Worm (Caenorhabditis elegans) whole organism, L1 larva: Measurements from ENCODE around the gene B0348.10.

ENCODE experiments used
- Y116A8C.19 ChIP-seq: sonication (generic microtip); optimal IDR thresholded peaks from 2 replicates; lab custom pipeline; 2016; ENCODE audit warnings: missing compliant biosample characterization, missing genetic modification characterization, borderline replicate concordance
- ceh-8 ChIP-seq: fragments of 200-800 bp; sonication (Bioruptor generic); optimal IDR thresholded peaks from 2 replicates; lab custom pipeline; 2018; ENCODE audit warnings: mild to moderate bottlenecking, missing genetic modification characterization, moderate library complexity, missing compliant biosample characterization
- ceh-82 ChIP-seq, 3 experiments: fragments of 150-350 bp in 1 of 3; sonication (generic microtip) in 2 of 3; optimal IDR thresholded peaks; 2 replicates each; lab custom pipeline; 2014 to 2017; ENCODE audit warnings: missing biosample characterization in 3 of 3, missing genetic modification characterization in 3 of 3
- ces-1 ChIP-seq: fragments of 150-350 bp; optimal IDR thresholded peaks from 2 replicates; lab custom pipeline; 2014; ENCODE audit warnings: missing biosample characterization, missing genetic modification reagents, missing genetic modification characterization
- dpl-1 ChIP-seq, 3 experiments: fragments of 150-350 bp in 2 of 3; sonication (generic microtip) in 1 of 3; optimal IDR thresholded peaks; 2 replicates each; lab custom pipeline; 2014 to 2017; ENCODE audit warnings: missing biosample characterization in 3 of 3, missing genetic modification characterization in 3 of 3, missing genetic modification reagents in 3 of 3
- dsc-1 ChIP-seq: sonication (generic microtip); optimal IDR thresholded peaks from 2 replicates; lab custom pipeline; 2016; ENCODE audit warnings: mild to moderate bottlenecking, missing genetic modification characterization, missing compliant biosample characterization
- efl-1 ChIP-seq, 4 experiments: fragments of 150-350 bp; optimal IDR thresholded peaks in 3 of 4; peaks in 1 of 4; 1 replicate in 1 of 4; 2 replicates in 3 of 4; lab custom pipeline; 2014; ENCODE audit warnings: missing biosample characterization in 2 of 4, missing genetic modification characterization in 2 of 4, missing genetic modification reagents in 2 of 4
- elt-2 ChIP-seq: sonication (generic microtip); optimal IDR thresholded peaks from 2 replicates; lab custom pipeline; 2016; ENCODE audit warnings: missing genetic modification characterization, mild to moderate bottlenecking, inconsistent platforms, missing compliant biosample characterization, missing genetic modification reagents
- fkh-10 ChIP-seq: sonication (generic microtip); optimal IDR thresholded peaks from 2 replicates; lab custom pipeline; 2017; ENCODE audit warnings: missing biosample characterization, missing genetic modification reagents, missing genetic modification characterization
- fkh-4 ChIP-seq: sonication (generic microtip); optimal IDR thresholded peaks from 2 replicates; lab custom pipeline; 2016; ENCODE audit warnings: missing compliant biosample characterization, missing genetic modification characterization, borderline replicate concordance
- hlh-17 ChIP-seq: fragments of 200-800 bp; sonication (Bioruptor generic); optimal IDR thresholded peaks from 2 replicates; lab custom pipeline; 2018; ENCODE audit warnings: missing genetic modification characterization, mild to moderate bottlenecking, missing compliant biosample characterization, moderate library complexity, borderline replicate concordance
- hpl-2 ChIP-seq: fragments of 150-350 bp; optimal IDR thresholded peaks from 2 replicates; lab custom pipeline; 2014; ENCODE audit warnings: missing biosample characterization, missing genetic modification reagents, missing genetic modification characterization
- irx-1 ChIP-seq: sonication (generic microtip); optimal IDR thresholded peaks from 2 replicates; lab custom pipeline; 2016; ENCODE audit warnings: missing genetic modification characterization, missing compliant biosample characterization
- lin-13 ChIP-seq: fragments of 150-350 bp; optimal IDR thresholded peaks from 2 replicates; lab custom pipeline; 2014; ENCODE audit warnings: missing biosample characterization, missing genetic modification reagents, missing genetic modification characterization
- lin-14 ChIP-seq: fragments of 200-800 bp; sonication (Bioruptor generic); optimal IDR thresholded peaks from 2 replicates; lab custom pipeline; 2018; ENCODE audit warnings: mild to moderate bottlenecking, missing genetic modification characterization, moderate library complexity, missing compliant biosample characterization
- lin-35 ChIP-seq, 2 experiments: fragments of 150-350 bp; optimal IDR thresholded peaks; 2 replicates each; lab custom pipeline; 2014; ENCODE audit warnings: missing biosample characterization in 2 of 2, missing genetic modification characterization in 2 of 2, missing genetic modification reagents in 2 of 2
- lir-3 ChIP-seq: sonication (generic microtip); optimal IDR thresholded peaks from 2 replicates; lab custom pipeline; 2016; ENCODE audit warnings: mild to moderate bottlenecking, missing genetic modification characterization, moderate library complexity, missing compliant biosample characterization; ENCODE audit not compliant: poor library complexity
- nhr-11 ChIP-seq: fragments of 150-350 bp; optimal IDR thresholded peaks from 2 replicates; lab custom pipeline; 2014; ENCODE audit warnings: missing biosample characterization, missing genetic modification characterization
- nhr-71 ChIP-seq: sonication (generic microtip); optimal IDR thresholded peaks from 2 replicates; lab custom pipeline; 2016; ENCODE audit warnings: mild to moderate bottlenecking, missing genetic modification characterization, moderate library complexity, missing compliant biosample characterization
- nhr-76 ChIP-seq: sonication (generic microtip); optimal IDR thresholded peaks from 2 replicates; lab custom pipeline; 2017; ENCODE audit warnings: missing biosample characterization, missing genetic modification characterization
- pag-3 ChIP-seq: sonication (generic microtip); optimal IDR thresholded peaks from 2 replicates; lab custom pipeline; 2017; ENCODE audit warnings: missing genetic modification characterization, mild to moderate bottlenecking, missing compliant biosample characterization, antibody characterized with exemption, borderline replicate concordance; ENCODE audit not compliant: insufficient read depth
- pqm-1 ChIP-seq: sonication (generic microtip); optimal IDR thresholded peaks from 3 replicates; lab custom pipeline; 2017; ENCODE audit warnings: missing biosample characterization, missing genetic modification characterization
- snpc-4 ChIP-seq: fragments of 150-350 bp; optimal IDR thresholded peaks from 2 replicates; lab custom pipeline; 2014; ENCODE audit warnings: missing biosample characterization, missing genetic modification characterization
- tlp-1 ChIP-seq: fragments of 150-350 bp; optimal IDR thresholded peaks from 2 replicates; lab custom pipeline; 2014; ENCODE audit warnings: missing biosample characterization, missing genetic modification characterization
- unc-30 ChIP-seq: sonication (generic microtip); optimal IDR thresholded peaks from 2 replicates; lab custom pipeline; 2017; ENCODE audit warnings: missing biosample characterization, missing genetic modification characterization
- unc-98 ChIP-seq: fragments of 200-800 bp; sonication (Bioruptor generic); IDR thresholded peaks from 2 replicates; pipeline ENCODE4 v1.3.6; 2022; ENCODE audit warnings: missing genetic modification characterization, missing compliant biosample characterization
- vab-15 ChIP-seq: sonication (generic microtip); optimal IDR thresholded peaks from 2 replicates; lab custom pipeline; 2017; ENCODE audit warnings: missing genotype, mild to moderate bottlenecking, missing genetic modification characterization, missing compliant biosample characterization
- zip-4 ChIP-seq: fragments of 200-800 bp; sonication (Bioruptor generic); optimal IDR thresholded peaks from 2 replicates; lab custom pipeline; 2018; ENCODE audit warnings: mild to moderate bottlenecking, missing genetic modification characterization, moderate library complexity, missing compliant biosample characterization

The B0348.10 gene

ce11 chrV:28270-28669 lies 19.7 kb upstream of the B0348.10 start:
- TF ChIP-seq efl-1 (optimal IDR thresholded peaks at IDR 0.05; lab: Kevin White, UChicago) (no peak), efl-1 (GFP tag; optimal IDR thresholded peaks at IDR 0.05 in 1 of 2; lab: Kevin White, UChicago) (peak in 1 of 2 experiments; percentile 70), hlh-17 (GFP tag; lab: Kevin White, UChicago) (no peak)

ce11 chrV:27604-28003 lies 19.1 kb upstream of the B0348.10 start:
- TF ChIP-seq efl-1 (optimal IDR thresholded peaks at IDR 0.05; lab: Kevin White, UChicago) (no peak), efl-1 (GFP tag; optimal IDR thresholded peaks at IDR 0.05 in 1 of 2; lab: Kevin White, UChicago) (peak in 1 of 2 experiments; percentile 42), nhr-11 (tag; lab: Kevin White, UChicago) (no peak)

ce11 chrV:24181-24580 lies 15.6 kb upstream of the B0348.10 start:
- no peak for TF ChIP-seq ceh-82 (tag; optimal IDR thresholded peaks at IDR 0.05; lab: Kevin White, UChicago)
- peak in 2 of 3 experiments; percentile 39 to 65 for TF ChIP-seq dpl-1 (GFP tag; optimal IDR thresholded peaks at IDR 0.05; lab: Kevin White, UChicago)
- TF ChIP-seq lin-35 (GFP tag; optimal IDR thresholded peaks at IDR 0.05; lab: Kevin White, UChicago) = peak; percentile 7 to 65
- TF ChIP-seq irx-1 = no peak
- no peak for TF ChIP-seq unc-98 (GFP tag; lab: Robert Waterston, UW)
- TF ChIP-seq tlp-1 = no peak
- no peak for TF ChIP-seq dsc-1 (tag; lab: Kevin White, UChicago)
- peak in 1 of 2 experiments; percentile 53 for TF ChIP-seq efl-1 (optimal IDR thresholded peaks at IDR 0.05; lab: Kevin White, UChicago)
- peak; percentile 61 to 93 for TF ChIP-seq efl-1 (GFP tag; optimal IDR thresholded peaks at IDR 0.05 in 1 of 2; lab: Kevin White, UChicago)
- TF ChIP-seq pag-3 (tag; lab: Kevin White, UChicago) = no peak

- TF ChIP-seq elt-2 (tag; lab: Kevin White, UChicago) = peak; percentile 56
- TF ChIP-seq efl-1 (optimal IDR thresholded peaks at IDR 0.05; lab: Kevin White, UChicago) = no peak
- peak in 1 of 2 experiments; percentile 87 for TF ChIP-seq efl-1 (GFP tag; optimal IDR thresholded peaks at IDR 0.05 in 1 of 2; lab: Kevin White, UChicago)
- TF ChIP-seq ceh-8 (GFP tag; lab: Kevin White, UChicago) = no peak
- TF ChIP-seq fkh-10 (GFP tag; lab: Kevin White, UChicago) = no peak
Observed at ce11 chrV:21848-22247, 13.3 kb upstream of the B0348.10 start.

- TF ChIP-seq lin-13 = no peak
- no peak for TF ChIP-seq pqm-1
- TF ChIP-seq snpc-4 (tag; lab: Kevin White, UChicago) = no peak
- TF ChIP-seq lir-3 = no peak
- no peak for TF ChIP-seq nhr-71 (tag; lab: Kevin White, UChicago)
- no peak for TF ChIP-seq lin-14 (GFP tag; lab: Kevin White, UChicago)
Observed at ce11 chrV:20518-20917, 12.0 kb upstream of the B0348.10 start, which contains the start of gene egl-8. Gene egl-8, plus strand, starts transcription at chrV:20818.

ce11 chrV:16067-16845 lies 7.7 kb upstream of the B0348.10 start:
- TF ChIP-seq snpc-4 (tag; lab: Kevin White, UChicago) = no peak
- no peak for TF ChIP-seq lir-3
- no peak for TF ChIP-seq efl-1 (optimal IDR thresholded peaks at IDR 0.05; lab: Kevin White, UChicago)
- peak in 1 of 2 experiments; percentile 87 for TF ChIP-seq efl-1 (GFP tag; optimal IDR thresholded peaks at IDR 0.05 in 1 of 2; lab: Kevin White, UChicago)
- TF ChIP-seq hpl-2 (GFP tag; lab: Kevin White, UChicago) = no peak
- no peak for TF ChIP-seq irx-1
- peak; percentile 19 for TF ChIP-seq elt-2 (tag; lab: Kevin White, UChicago)
- no peak for TF ChIP-seq Y116A8C.19 (tag; lab: Kevin White, UChicago)
- no peak for TF ChIP-seq pag-3 (tag; lab: Kevin White, UChicago)
- TF ChIP-seq zip-4 (GFP tag; lab: Kevin White, UChicago) = no peak
- TF ChIP-seq fkh-4 (tag; lab: Kevin White, UChicago) = no peak
- TF ChIP-seq nhr-76 (tag; lab: Kevin White, UChicago) = no peak
- no peak for TF ChIP-seq unc-30 (tag; lab: Kevin White, UChicago)
- TF ChIP-seq vab-15 = no peak
- TF ChIP-seq pqm-1 = no peak
- no peak for TF ChIP-seq ces-1
- no peak for TF ChIP-seq ceh-8 (GFP tag; lab: Kevin White, UChicago)
- peak in 1 of 2 experiments; percentile 62 for TF ChIP-seq lin-35 (GFP tag; optimal IDR thresholded peaks at IDR 0.05; lab: Kevin White, UChicago)
